Worm (Caenorhabditis elegans) whole organism, L3 larva: ENCODE data around the gene lron-15.

Experiments used
- R02D3.7 ChIP-seq: fragments of 150-350 bp; optimal IDR thresholded peaks from 2 replicates; lab custom pipeline; 2014; ENCODE audit warnings: missing biosample characterization, missing genetic modification characterization
- ZK546.5 ChIP-seq: sonication (generic microtip); optimal IDR thresholded peaks from 2 replicates; lab custom pipeline; 2017; ENCODE audit warnings: missing biosample characterization, missing genetic modification characterization
- ama-1 ChIP-seq: fragments of 150-350 bp; optimal IDR thresholded peaks from 2 replicates; lab custom pipeline; 2018
- ceh-16 ChIP-seq: sonication (generic microtip); optimal IDR thresholded peaks from 2 replicates; lab custom pipeline; 2017; ENCODE audit warnings: missing biosample characterization, missing genetic modification characterization
- ceh-28 ChIP-seq: fragments of 150-350 bp; optimal IDR thresholded peaks from 2 replicates; lab custom pipeline; 2014; ENCODE audit warnings: missing biosample characterization, missing genetic modification reagents, missing genetic modification characterization
- ceh-82 ChIP-seq: fragments of 150-350 bp; optimal IDR thresholded peaks from 2 replicates; lab custom pipeline; 2014; ENCODE audit warnings: missing biosample characterization, missing genetic modification characterization
- ceh-9 ChIP-seq: sonication (generic microtip); optimal IDR thresholded peaks from 2 replicates; lab custom pipeline; 2018; ENCODE audit warnings: missing biosample characterization, missing genetic modification characterization
- daf-12 ChIP-seq: fragments of 150-350 bp; optimal IDR thresholded peaks from 2 replicates; lab custom pipeline; 2014; ENCODE audit warnings: missing biosample characterization, missing genetic modification reagents, missing genetic modification characterization
- egl-5 ChIP-seq: fragments of 150-350 bp; optimal IDR thresholded peaks from 2 replicates; lab custom pipeline; 2017; ENCODE audit warnings: missing biosample characterization, missing genetic modification reagents, missing genetic modification characterization, inconsistent platforms
- elt-1 ChIP-seq: fragments of 150-350 bp; optimal IDR thresholded peaks from 2 replicates; lab custom pipeline; 2014; ENCODE audit warnings: missing biosample characterization, missing genetic modification characterization
- elt-2 ChIP-seq: sonication (generic microtip); optimal IDR thresholded peaks from 2 replicates; lab custom pipeline; 2016; ENCODE audit warnings: missing genetic modification reagents, mild to moderate bottlenecking, missing genetic modification characterization, missing compliant biosample characterization
- elt-3 ChIP-seq, 3 experiments: fragments of 150-350 bp in 1 of 3; sonication (generic microtip) in 2 of 3; optimal IDR thresholded peaks; 2 replicates in 2 of 3; 4 replicates in 1 of 3; lab custom pipeline; 2014 to 2017; ENCODE audit warnings: missing biosample characterization in 3 of 3, missing genetic modification characterization in 3 of 3
- fkh-10 ChIP-seq: sonication (generic microtip); optimal IDR thresholded peaks from 2 replicates; lab custom pipeline; 2017; ENCODE audit warnings: missing biosample characterization, missing genetic modification reagents, missing genetic modification characterization
- fkh-2 ChIP-seq: fragments of 150-350 bp; optimal IDR thresholded peaks from 2 replicates; lab custom pipeline; 2014; ENCODE audit warnings: missing biosample characterization, missing genetic modification reagents, missing genetic modification characterization
- fos-1 ChIP-seq: fragments of 150-350 bp; optimal IDR thresholded peaks from 2 replicates; lab custom pipeline; 2014; ENCODE audit warnings: missing biosample characterization, missing genetic modification characterization
- hmg-11 ChIP-seq: sonication (generic microtip); optimal IDR thresholded peaks from 2 replicates; lab custom pipeline; 2016; ENCODE audit warnings: missing genetic modification characterization, missing compliant biosample characterization
- lin-15B ChIP-seq: fragments of 150-350 bp; optimal IDR thresholded peaks from 2 replicates; lab custom pipeline; 2014; ENCODE audit warnings: missing biosample characterization, missing genetic modification characterization
- lsy-12 ChIP-seq: sonication (generic microtip); optimal IDR thresholded peaks from 2 replicates; lab custom pipeline; 2016; ENCODE audit warnings: mild to moderate bottlenecking, missing genetic modification characterization, missing compliant biosample characterization
- mdl-1 ChIP-seq: fragments of 150-350 bp; optimal IDR thresholded peaks from 2 replicates; lab custom pipeline; 2014; ENCODE audit warnings: missing biosample characterization, missing genetic modification characterization
- mml-1 ChIP-seq: fragments of 150-350 bp; sonication (generic microtip); optimal IDR thresholded peaks from 3 replicates; lab custom pipeline; 2014; ENCODE audit warnings: missing biosample characterization, missing genetic modification characterization
- nfya-1 ChIP-seq: sonication (generic microtip); optimal IDR thresholded peaks from 2 replicates; lab custom pipeline; 2017; ENCODE audit warnings: missing genetic modification characterization, mild to moderate bottlenecking, missing compliant biosample characterization, antibody characterized with exemption, moderate library complexity; ENCODE audit not compliant: insufficient read depth
- nhr-11 ChIP-seq: fragments of 150-350 bp; optimal IDR thresholded peaks from 2 replicates; lab custom pipeline; 2014; ENCODE audit warnings: missing biosample characterization, missing genetic modification characterization
- nhr-12 ChIP-seq: fragments of 150-350 bp; optimal IDR thresholded peaks from 2 replicates; lab custom pipeline; 2014; ENCODE audit warnings: missing biosample characterization, missing genetic modification characterization
- nhr-23 ChIP-seq: fragments of 150-350 bp; optimal IDR thresholded peaks from 2 replicates; lab custom pipeline; 2014; ENCODE audit warnings: missing biosample characterization, missing genetic modification reagents, missing genetic modification characterization
- nhr-237 ChIP-seq: fragments of 150-350 bp; optimal IDR thresholded peaks from 2 replicates; lab custom pipeline; 2014; ENCODE audit warnings: missing biosample characterization, missing genetic modification characterization
- nhr-67 ChIP-seq: fragments of 150-350 bp; optimal IDR thresholded peaks from 2 replicates; lab custom pipeline; 2014; ENCODE audit warnings: missing biosample characterization, missing genetic modification characterization
- nhr-76 ChIP-seq: fragments of 150-350 bp; sonication (generic microtip); optimal IDR thresholded peaks from 5 replicates; lab custom pipeline; 2014; ENCODE audit warnings: missing biosample characterization, missing genetic modification characterization
- nhr-77 ChIP-seq: fragments of 150-350 bp; optimal IDR thresholded peaks from 2 replicates; lab custom pipeline; 2014; ENCODE audit warnings: missing biosample characterization, missing genetic modification characterization
- pha-4 ChIP-seq: fragments of 150-350 bp; optimal IDR thresholded peaks from 2 replicates; lab custom pipeline; 2014; ENCODE audit warnings: missing biosample characterization, missing genetic modification reagents, missing genetic modification characterization
- pqm-1 ChIP-seq: fragments of 150-350 bp; optimal IDR thresholded peaks from 2 replicates; lab custom pipeline; 2017; ENCODE audit warnings: missing biosample characterization, missing genetic modification characterization, inconsistent platforms
- sea-2 ChIP-seq: fragments of 150-350 bp; sonication (generic microtip); optimal IDR thresholded peaks from 4 replicates; lab custom pipeline; 2014; ENCODE audit warnings: missing biosample characterization, missing genetic modification reagents, missing genetic modification characterization
- skn-1 ChIP-seq: fragments of 150-350 bp; optimal IDR thresholded peaks from 2 replicates; lab custom pipeline; 2014; ENCODE audit warnings: missing biosample characterization, missing genetic modification characterization
- snpc-4 ChIP-seq: fragments of 150-350 bp; optimal IDR thresholded peaks from 2 replicates; lab custom pipeline; 2014; ENCODE audit warnings: missing biosample characterization, missing genetic modification characterization
- tbx-2 ChIP-seq: sonication (generic microtip); optimal IDR thresholded peaks from 2 replicates; lab custom pipeline; 2016; ENCODE audit warnings: mild to moderate bottlenecking, missing genetic modification characterization, missing compliant biosample characterization
- unc-39 ChIP-seq: sonication (generic microtip); optimal IDR thresholded peaks from 4 replicates; lab custom pipeline; 2017; ENCODE audit warnings: missing biosample characterization, missing genetic modification characterization
- unc-62 ChIP-seq: fragments of 150-350 bp; sonication (generic microtip); optimal IDR thresholded peaks from 4 replicates; lab custom pipeline; 2014; ENCODE audit warnings: missing biosample characterization, missing genetic modification reagents, missing genetic modification characterization
- zag-1 ChIP-seq: fragments of 150-350 bp; optimal IDR thresholded peaks from 2 replicates; lab custom pipeline; 2014; ENCODE audit warnings: missing biosample characterization, missing genetic modification characterization
- ztf-11 ChIP-seq: fragments of 150-350 bp; optimal IDR thresholded peaks from 2 replicates; lab custom pipeline; 2014; ENCODE audit warnings: missing biosample characterization, missing genetic modification characterization
- ztf-4 ChIP-seq: fragments of 150-350 bp; optimal IDR thresholded peaks from 2 replicates; lab custom pipeline; 2014; ENCODE audit warnings: missing biosample characterization, missing genetic modification characterization

lron-15 gene

DNA sequence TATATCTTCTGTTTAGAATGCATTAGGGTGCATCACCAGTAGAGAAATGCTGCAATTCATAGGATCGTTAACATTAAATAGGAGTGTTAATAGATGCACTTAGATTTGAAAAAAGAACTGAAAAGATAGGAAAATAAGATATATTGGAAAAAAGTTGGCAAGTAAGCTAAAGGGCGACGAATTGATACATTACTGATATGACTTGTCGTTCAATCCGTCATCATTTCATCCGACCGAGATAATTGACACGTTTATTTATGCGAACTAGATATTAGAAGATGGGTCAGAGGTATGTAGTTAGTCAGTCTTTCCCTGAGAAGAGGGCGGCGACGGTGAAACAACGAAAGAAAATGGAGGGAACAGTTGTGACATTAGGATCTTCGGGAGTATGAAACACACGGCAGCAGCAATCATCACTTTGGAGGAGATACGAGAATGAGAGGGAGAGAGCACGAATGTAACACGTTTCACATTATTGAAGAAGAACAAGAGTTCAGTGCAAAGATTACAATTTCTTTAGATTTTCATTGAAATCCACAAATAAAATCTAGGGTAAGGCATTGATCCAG is at the start of gene lron-15:
lron-15 (minus strand) TSS at position 51 of the 569 bp plus-strand sequence.
- TF ChIP-seq elt-2 (tag; lab: Kevin White, UChicago) (no peak), zag-1 (tag; lab: Kevin White, UChicago) (no peak), nhr-237 (tag; lab: Kevin White, UChicago) (no peak), ztf-11 (no peak), nhr-12 (tag; lab: Kevin White, UChicago) (no peak), daf-12 (no peak), sea-2 (GFP tag; lab: Kevin White, UChicago) (no peak), mml-1 (tag; lab: Kevin White, UChicago) (no peak), snpc-4 (no peak), fkh-2 (tag; lab: Kevin White, UChicago) (no peak), skn-1 (tag; lab: Kevin White, UChicago) (no peak), lsy-12 (tag; lab: Kevin White, UChicago) (no peak), lin-15B (tag; lab: Kevin White, UChicago) (no peak), fos-1 (no peak), nhr-76 (tag; lab: Kevin White, UChicago) (no peak), hmg-11 (tag; lab: Kevin White, UChicago) (no peak), nhr-11 (no peak), R02D3.7 (no peak), ceh-16 (tag; lab: Kevin White, UChicago) (no peak)

- TF ChIP-seq nhr-12 (tag; lab: Kevin White, UChicago) (no peak), nhr-77 (tag; lab: Kevin White, UChicago) (no peak), unc-39 (tag; lab: Kevin White, UChicago) (no peak), lsy-12 (tag; lab: Kevin White, UChicago) (no peak), ceh-16 (tag; lab: Kevin White, UChicago) (no peak), elt-1 (tag; lab: Kevin White, UChicago) (no peak), ztf-4 (tag; lab: Kevin White, UChicago) (no peak)
Measured at ce11 chrII:6594151-6594550, 49.5 kb upstream of the lron-15 start, which contains the start of gene aipr-1. TSS of gene aipr-1 (minus strand) at chrII:6594251.

DNA sequence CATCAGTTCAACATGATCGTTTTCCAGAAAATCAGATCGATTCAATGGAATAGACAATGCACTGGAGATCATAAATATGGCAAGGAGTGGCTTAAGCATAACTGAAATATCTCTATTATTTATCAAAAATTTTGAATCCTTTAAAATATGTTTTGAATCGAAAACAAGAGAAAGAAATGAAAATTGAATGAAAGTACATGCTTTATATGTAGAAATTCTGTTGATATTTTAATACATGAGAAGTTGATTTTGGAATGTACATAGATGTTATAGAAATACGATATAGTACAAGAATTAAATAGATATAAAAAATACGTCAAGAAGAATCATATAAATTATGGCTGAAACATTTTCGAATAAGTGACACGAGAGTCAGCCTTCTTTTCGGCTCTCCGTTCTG is 47.6 kb upstream of the lron-15 start, which contains the start of gene C56C10.9:
C56C10.9 (minus strand) TSS at position 101 of the 400 bp plus-strand sequence.
- TF ChIP-seq mdl-1 (tag; lab: Kevin White, UChicago) (no peak), unc-62 (GFP tag; lab: Kevin White, UChicago) (no peak), tbx-2 (tag; lab: Kevin White, UChicago) (no peak), fkh-10 (GFP tag; lab: Kevin White, UChicago) (no peak), nhr-12 (tag; lab: Kevin White, UChicago) (no peak), fkh-2 (tag; lab: Kevin White, UChicago) (no peak)

- TF ChIP-seq zag-1 (tag; lab: Kevin White, UChicago) (no peak), ama-1 (lab: Kevin White, UChicago) (peak; percentile 70)
- TF ChIP-seq, all 47 proteins: peak for 1
Measured at ce11 chrII:6591000-6591399, 46.3 kb upstream of the lron-15 start.

ce11 chrII:6589408-6589807 is 44.7 kb upstream of the lron-15 start, which contains the start of gene vps-32.1:
TSS of gene vps-32.1 (plus strand) at chrII:6589708.
- TF ChIP-seq pqm-1 (peak; percentile 49), pha-4 (tag; lab: Kevin White, UChicago) (peak; percentile 21), nfya-1 (tag; lab: Kevin White, UChicago) (no peak), zag-1 (tag; lab: Kevin White, UChicago) (no peak), fos-1 (peak; percentile 19), skn-1 (tag; lab: Kevin White, UChicago) (no peak)

- TF ChIP-seq ceh-9 (tag; lab: Kevin White, UChicago) (no peak), ztf-11 (no peak), ztf-4 (tag; lab: Kevin White, UChicago) (peak; percentile 83), lsy-12 (tag; lab: Kevin White, UChicago) (peak; percentile 95), daf-12 (no peak), mdl-1 (tag; lab: Kevin White, UChicago) (peak; percentile 64), nhr-237 (tag; lab: Kevin White, UChicago) (no peak), lin-15B (tag; lab: Kevin White, UChicago) (peak; percentile 91), nhr-11 (peak; percentile 95), elt-3 (tag; optimal IDR thresholded peaks at IDR 0.05; lab: Kevin White, UChicago) (no peak), ZK546.5 (tag; lab: Kevin White, UChicago) (peak; percentile 11), hmg-11 (tag; lab: Kevin White, UChicago) (peak; percentile 84), snpc-4 (peak; percentile 91), egl-5 (tag; lab: Kevin White, UChicago) (peak; percentile 93), nhr-23 (tag; lab: Kevin White, UChicago) (peak; percentile 97), ceh-82 (peak; percentile 91), tbx-2 (tag; lab: Kevin White, UChicago) (peak; percentile 91), ceh-28 (tag; lab: Kevin White, UChicago) (peak; percentile 93), nhr-76 (tag; lab: Kevin White, UChicago) (peak; percentile 11), nhr-77 (tag; lab: Kevin White, UChicago) (peak; percentile 63), elt-1 (tag; lab: Kevin White, UChicago) (peak; percentile 58), nhr-67 (tag; lab: Kevin White, UChicago) (no peak)
Measured at ce11 chrII:6588605-6589292, 44.1 kb upstream of the lron-15 start, which contains the start of gene icd-1. TSS of gene icd-1 (minus strand) at chrII:6588655.
